Worm (Caenorhabditis elegans): Measurements from ENCODE around the gene trx-2.

Gene trx-2

ce11 chrV:10314371-10314770, at the start of gene trx-2:
Gene trx-2, plus strand, starts transcription at chrV:10314671.
- TF ChIP-seq ref-1 (GFP tag; conservative IDR thresholded peaks at IDR 0.05) (no peak), T22C8.4 (GFP tag; IDR thresholded peaks at IDR 0.05) (no peak), klf-2 (GFP tag; conservative IDR thresholded peaks at IDR 0.05) (no peak), cog-1 (tag; optimal IDR thresholded peaks at IDR 0.05) (no peak), flt-1 (GFP tag; IDR thresholded peaks at IDR 0.05) (no peak), med-1 (GFP tag; optimal IDR thresholded peaks at IDR 0.05; ENCODE audit: insufficient read depth) (no peak), tab-1 (GFP tag; IDR thresholded peaks at IDR 0.05) (no peak), ztf-23 (GFP tag; IDR thresholded peaks at IDR 0.05) (no peak), ztf-29 (GFP tag; IDR thresholded peaks at IDR 0.05) (no peak)

- no peak for TF ChIP-seq med-1 (GFP tag; optimal IDR thresholded peaks at IDR 0.05; ENCODE audit: insufficient read depth)
- no peak for TF ChIP-seq flt-1 (GFP tag; IDR thresholded peaks at IDR 0.05)
- TF ChIP-seq ztf-23 (GFP tag; IDR thresholded peaks at IDR 0.05): no peak
- TF ChIP-seq klf-2 (GFP tag; conservative IDR thresholded peaks at IDR 0.05): no peak
- no peak for TF ChIP-seq cog-1 (tag; optimal IDR thresholded peaks at IDR 0.05)
- no peak for TF ChIP-seq ref-1 (GFP tag; conservative IDR thresholded peaks at IDR 0.05)
- no peak for TF ChIP-seq T22C8.4 (GFP tag; IDR thresholded peaks at IDR 0.05)
Measured at ce11 chrV:10265019-10265418, 49.5 kb upstream of the trx-2 start.

ce11 chrV:10266050-10266449, 48.4 kb upstream of the trx-2 start:
- TF ChIP-seq med-1 (GFP tag; optimal IDR thresholded peaks at IDR 0.05; ENCODE audit: insufficient read depth) (no peak), ztf-29 (GFP tag; IDR thresholded peaks at IDR 0.05) (no peak), ztf-23 (GFP tag; IDR thresholded peaks at IDR 0.05) (no peak), tab-1 (GFP tag; IDR thresholded peaks at IDR 0.05) (no peak), T22C8.4 (GFP tag; IDR thresholded peaks at IDR 0.05) (no peak), cog-1 (tag; optimal IDR thresholded peaks at IDR 0.05) (no peak), ref-1 (GFP tag; conservative IDR thresholded peaks at IDR 0.05) (no peak), klf-2 (GFP tag; conservative IDR thresholded peaks at IDR 0.05) (no peak), flt-1 (GFP tag; IDR thresholded peaks at IDR 0.05) (no peak)

ce11 chrV:10270214-10270613, 44.3 kb upstream of the trx-2 start, which contains the start of gene ric-4:
Gene ric-4, minus strand, starts transcription at chrV:10270314.
- TF ChIP-seq T22C8.4 (GFP tag; IDR thresholded peaks at IDR 0.05): no peak
- no peak for TF ChIP-seq cog-1 (tag; optimal IDR thresholded peaks at IDR 0.05)
- TF ChIP-seq ztf-29 (GFP tag; IDR thresholded peaks at IDR 0.05): no peak
- no peak for TF ChIP-seq klf-2 (GFP tag; conservative IDR thresholded peaks at IDR 0.05)
- TF ChIP-seq ztf-23 (GFP tag; IDR thresholded peaks at IDR 0.05): no peak
- no peak for TF ChIP-seq flt-1 (GFP tag; IDR thresholded peaks at IDR 0.05)
- TF ChIP-seq med-1 (GFP tag; optimal IDR thresholded peaks at IDR 0.05; ENCODE audit: insufficient read depth): no peak
- no peak for TF ChIP-seq tab-1 (GFP tag; IDR thresholded peaks at IDR 0.05)
- no peak for TF ChIP-seq ref-1 (GFP tag; conservative IDR thresholded peaks at IDR 0.05)

- TF ChIP-seq klf-2 (GFP tag; conservative IDR thresholded peaks at IDR 0.05) (no peak), T22C8.4 (GFP tag; IDR thresholded peaks at IDR 0.05) (0 out of 2 replicates have a peak, but pooled peaks have one; percentile 45)
Measured at ce11 chrV:10273837-10274236, 40.6 kb upstream of the trx-2 start.

ce11 chrV:10275619-10276018, 38.9 kb upstream of the trx-2 start, which contains the start of gene Y22F5A.11:
Gene Y22F5A.11, minus strand, starts transcription at chrV:10275646.
- no peak for TF ChIP-seq T22C8.4 (GFP tag; IDR thresholded peaks at IDR 0.05)
- no peak for TF ChIP-seq med-1 (GFP tag; optimal IDR thresholded peaks at IDR 0.05; ENCODE audit: insufficient read depth)
- TF ChIP-seq klf-2 (GFP tag; conservative IDR thresholded peaks at IDR 0.05): no peak
- TF ChIP-seq flt-1 (GFP tag; IDR thresholded peaks at IDR 0.05): no peak
- TF ChIP-seq tab-1 (GFP tag; IDR thresholded peaks at IDR 0.05): no peak
- no peak for TF ChIP-seq ztf-29 (GFP tag; IDR thresholded peaks at IDR 0.05)
- no peak for TF ChIP-seq cog-1 (tag; optimal IDR thresholded peaks at IDR 0.05)
- TF ChIP-seq ref-1 (GFP tag; conservative IDR thresholded peaks at IDR 0.05): no peak
- no peak for TF ChIP-seq ztf-23 (GFP tag; IDR thresholded peaks at IDR 0.05)

ce11 chrV:10276038-10276437, 38.4 kb upstream of the trx-2 start:
- TF ChIP-seq ztf-29 (GFP tag; IDR thresholded peaks at IDR 0.05): no peak
- TF ChIP-seq flt-1 (GFP tag; IDR thresholded peaks at IDR 0.05): no peak
- no peak for TF ChIP-seq klf-2 (GFP tag; conservative IDR thresholded peaks at IDR 0.05)

- TF ChIP-seq klf-2 (GFP tag; conservative IDR thresholded peaks at IDR 0.05) (no peak), flt-1 (GFP tag; IDR thresholded peaks at IDR 0.05) (no peak), T22C8.4 (GFP tag; IDR thresholded peaks at IDR 0.05) (no peak), med-1 (GFP tag; optimal IDR thresholded peaks at IDR 0.05; ENCODE audit: insufficient read depth) (no peak), ztf-23 (GFP tag; IDR thresholded peaks at IDR 0.05) (no peak), tab-1 (GFP tag; IDR thresholded peaks at IDR 0.05) (no peak), cog-1 (tag; optimal IDR thresholded peaks at IDR 0.05) (no peak), ztf-29 (GFP tag; IDR thresholded peaks at IDR 0.05) (no peak), ref-1 (GFP tag; conservative IDR thresholded peaks at IDR 0.05) (no peak)
Measured at ce11 chrV:10277579-10277978, 36.9 kb upstream of the trx-2 start, which contains the start of gene lys-1. Gene lys-1, plus strand, starts transcription at chrV:10277904.

ce11 chrV:10280112-10280511, 34.4 kb upstream of the trx-2 start:
- TF ChIP-seq ref-1 (GFP tag; conservative IDR thresholded peaks at IDR 0.05) (no peak), T22C8.4 (GFP tag; IDR thresholded peaks at IDR 0.05) (no peak), flt-1 (GFP tag; IDR thresholded peaks at IDR 0.05) (no peak), tab-1 (GFP tag; IDR thresholded peaks at IDR 0.05) (no peak), klf-2 (GFP tag; conservative IDR thresholded peaks at IDR 0.05) (no peak), med-1 (GFP tag; optimal IDR thresholded peaks at IDR 0.05; ENCODE audit: insufficient read depth) (no peak), ztf-23 (GFP tag; IDR thresholded peaks at IDR 0.05) (no peak), ztf-29 (GFP tag; IDR thresholded peaks at IDR 0.05) (no peak), cog-1 (tag; optimal IDR thresholded peaks at IDR 0.05) (no peak)

ce11 chrV:10281374-10281773, 33.1 kb upstream of the trx-2 start, which contains the start of gene lys-2:
Gene lys-2, minus strand, starts transcription at chrV:10281474.
- TF ChIP-seq tab-1 (GFP tag; IDR thresholded peaks at IDR 0.05) (no peak), ztf-23 (GFP tag; IDR thresholded peaks at IDR 0.05) (no peak), klf-2 (GFP tag; conservative IDR thresholded peaks at IDR 0.05) (no peak), cog-1 (tag; optimal IDR thresholded peaks at IDR 0.05) (no peak), T22C8.4 (GFP tag; IDR thresholded peaks at IDR 0.05) (no peak), med-1 (GFP tag; optimal IDR thresholded peaks at IDR 0.05; ENCODE audit: insufficient read depth) (no peak), ref-1 (GFP tag; conservative IDR thresholded peaks at IDR 0.05) (no peak), flt-1 (GFP tag; IDR thresholded peaks at IDR 0.05) (no peak), ztf-29 (GFP tag; IDR thresholded peaks at IDR 0.05) (no peak)
